Fruit fly (Drosophila melanogaster): Measurements from ENCODE around the gene CG42637.

Gene CG42637

DNA sequence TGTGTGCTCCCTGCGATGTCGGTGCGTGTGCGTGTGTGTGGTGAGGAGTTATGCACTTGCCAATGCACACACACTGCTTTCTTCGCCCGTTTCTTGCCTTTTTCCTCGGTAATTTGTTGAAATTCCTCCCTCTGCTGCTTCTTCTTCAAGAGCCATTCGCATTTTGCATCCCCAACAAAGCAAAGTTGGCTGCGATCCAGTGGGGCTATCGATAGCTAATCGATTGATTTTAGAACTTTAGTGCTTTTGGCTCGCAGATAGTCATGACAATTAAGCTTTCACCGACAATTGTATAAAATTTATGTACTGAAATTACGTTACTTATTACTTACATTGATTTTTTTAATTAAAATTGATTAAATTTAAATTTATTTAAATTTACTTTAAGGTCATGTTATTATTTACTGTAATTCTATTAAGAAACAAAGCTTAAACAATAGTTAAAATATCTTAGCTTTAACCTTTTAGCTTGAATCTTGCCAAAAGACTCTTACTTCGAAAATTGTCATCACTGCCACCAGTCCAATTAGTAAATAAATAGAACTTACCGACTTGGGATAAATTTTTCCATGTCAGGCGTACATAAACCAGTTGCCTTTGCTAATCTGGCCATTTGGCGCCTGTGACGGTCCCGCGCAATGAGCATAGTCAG lies 40.9 kb upstream of the CG42637 start, which contains the start of the genes trc and CG32221 (continued):
- TF ChIP-seq dimm (GFP tag; IDR thresholded peaks at IDR 0.05) (no peak), emc (GFP tag; optimal IDR thresholded peaks at IDR 0.05) (no peak), Dip3 (GFP tag; optimal IDR thresholded peaks at IDR 0.05) (no peak), CG42726 (GFP tag; IDR thresholded peaks at IDR 0.05; ENCODE audit: partially characterized antibody) (peak; percentile 77), CG15073 (GFP tag; optimal IDR thresholded peaks at IDR 0.05) (no peak), CG15479 (GFP tag; optimal IDR thresholded peaks at IDR 0.05) (no peak), CG10959 (GFP tag; IDR thresholded peaks at IDR 0.05) (no peak), fd3F (GFP tag; optimal IDR thresholded peaks at IDR 0.05) (peak; percentile 10), lmd (GFP tag; IDR thresholded peaks at IDR 0.05) (peak; percentile 36; the same call in 1 of the 2 replicates), CG15696 (tag; optimal IDR thresholded peaks at IDR 0.05) (peak; percentile 10), H15 (GFP tag; IDR thresholded peaks at IDR 0.05) (no peak), CG3281 (GFP tag; optimal IDR thresholded peaks at IDR 0.05) (peak; percentile 41), CG18262 (tag; optimal IDR thresholded peaks at IDR 0.05) (no peak), pfk (GFP tag; optimal IDR thresholded peaks at IDR 0.05) (peak; percentile 56), CG4617 (GFP tag; optimal IDR thresholded peaks at IDR 0.05; ENCODE audit: borderline replicate concordance) (peak; percentile 94), CG17359 (tag; optimal IDR thresholded peaks at IDR 0.05) (peak; percentile 33), Aef1 (GFP tag; IDR thresholded peaks at IDR 0.05) (peak; percentile 49), CG13624 (GFP tag; optimal IDR thresholded peaks at IDR 0.05) (no peak), CG34422 (GFP tag; IDR thresholded peaks at IDR 0.05) (peak; percentile 80), Hr3 (GFP tag; optimal IDR thresholded peaks at IDR 0.05) (no peak), nom (GFP tag; optimal IDR thresholded peaks at IDR 0.05) (peak; percentile 54), fd102C (GFP tag; optimal IDR thresholded peaks at IDR 0.05) (no peak), Hand (GFP tag; optimal IDR thresholded peaks at IDR 0.05) (no peak), CG6175 (GFP tag; IDR thresholded peaks at IDR 0.05) (no peak), chn (GFP tag; optimal IDR thresholded peaks at IDR 0.05) (no peak), cas (GFP tag; IDR thresholded peaks at IDR 0.05) (no peak), mam (GFP tag; optimal IDR thresholded peaks at IDR 0.05) (peak; percentile 17), CG4707 (GFP tag; optimal IDR thresholded peaks at IDR 0.05) (no peak), MTF-1 (GFP tag; optimal IDR thresholded peaks at IDR 0.05; ENCODE audit: borderline replicate concordance) (peak; percentile 58), pnt (GFP tag; optimal IDR thresholded peaks at IDR 0.05) (no peak), Opbp (GFP tag; IDR thresholded peaks at IDR 0.05; ENCODE audit: partially characterized antibody) (peak; percentile 100), HHEX (GFP tag; optimal IDR thresholded peaks at IDR 0.05) (no peak), Ada2b (GFP tag; IDR thresholded peaks at IDR 0.05) (no peak), Camta (GFP tag; optimal IDR thresholded peaks at IDR 0.05) (no peak), Sox102F (GFP tag; optimal IDR thresholded peaks at IDR 0.05) (no peak), CG17612 (GFP tag; IDR thresholded peaks at IDR 0.05) (0 out of 2 replicates have a peak, but pooled peaks have one; percentile 10), CG16815 (GFP tag; optimal IDR thresholded peaks at IDR 0.05) (no peak), CG11398 (GFP tag; optimal IDR thresholded peaks at IDR 0.05) (no peak), Ravus (GFP tag; IDR thresholded peaks at IDR 0.05) (no peak), CG16813 (GFP tag; IDR thresholded peaks at IDR 0.05; ENCODE audit: partially characterized antibody) (peak; percentile 74), unc-4 (GFP tag; IDR thresholded peaks at IDR 0.05; ENCODE audit: partially characterized antibody) (peak; percentile 57; the same call in 1 of the 2 replicates), amos (GFP tag; IDR thresholded peaks at IDR 0.05; ENCODE audit: partially characterized antibody) (peak; percentile 81), disco-r (GFP tag; optimal IDR thresholded peaks at IDR 0.05) (no peak), twi (tag; optimal IDR thresholded peaks at IDR 0.05) (no peak), Gsc (GFP tag; IDR thresholded peaks at IDR 0.05) (no peak), CG1647 (GFP tag; optimal IDR thresholded peaks at IDR 0.05) (no peak), stc (GFP tag; IDR thresholded peaks at IDR 0.05) (0 out of 2 replicates have a peak, but pooled peaks have one; percentile 23), CG9727 (GFP tag; optimal IDR thresholded peaks at IDR 0.05) (peak; percentile 38), CG15514 (GFP tag; optimal IDR thresholded peaks at IDR 0.05) (peak; percentile 79)
